Worm (Caenorhabditis elegans) whole organism, midembryonic: ENCODE data around the gene scl-11.

Experiments used
- T22C8.4 ChIP-seq: fragments of 200-800 bp; sonication (Bioruptor generic); IDR thresholded peaks from 2 replicates; pipeline ENCODE4 v1.3.6; 2022; ENCODE audit warnings: missing genetic modification characterization, missing compliant biosample characterization
- cog-1 ChIP-seq: sonication (generic microtip); optimal IDR thresholded peaks from 2 replicates; lab custom pipeline; 2016; ENCODE audit warnings: missing genetic modification characterization, missing compliant biosample characterization
- flt-1 ChIP-seq: fragments of 200-800 bp; sonication (Bioruptor generic); IDR thresholded peaks from 2 replicates; pipeline ENCODE4 v1.3.6; 2022; ENCODE audit warnings: missing genetic modification characterization, missing compliant biosample characterization
- klf-2 ChIP-seq: fragments of 200-800 bp; sonication (Bioruptor generic); conservative IDR thresholded peaks from 2 replicates; pipeline ENCODE4 v1.3.6; 2022; ENCODE audit warnings: missing genetic modification reagents, missing genetic modification characterization, missing compliant biosample characterization
- med-1 ChIP-seq: sonication (generic microtip); optimal IDR thresholded peaks from 2 replicates; lab custom pipeline; 2017; ENCODE audit warnings: missing genetic modification characterization, mild to moderate bottlenecking, missing compliant biosample characterization, antibody characterized with exemption, missing genetic modification reagents; ENCODE audit not compliant: insufficient read depth
- ref-1 ChIP-seq: fragments of 200-800 bp; sonication (Bioruptor generic); conservative IDR thresholded peaks from 2 replicates; pipeline ENCODE4 v1.3.6; 2022; ENCODE audit warnings: missing genetic modification reagents, missing genetic modification characterization, missing compliant biosample characterization
- tab-1 ChIP-seq: fragments of 200-800 bp; sonication (Bioruptor generic); IDR thresholded peaks from 2 replicates; pipeline ENCODE4 v1.3.6; 2022; ENCODE audit warnings: missing genetic modification characterization, missing compliant biosample characterization
- ztf-23 ChIP-seq: fragments of 200-800 bp; sonication (Bioruptor generic); IDR thresholded peaks from 2 replicates; pipeline ENCODE4 v1.3.6; 2022; ENCODE audit warnings: missing genetic modification reagents, missing genetic modification characterization, missing compliant biosample characterization
- ztf-29 ChIP-seq: fragments of 200-800 bp; sonication (Bioruptor generic); IDR thresholded peaks from 2 replicates; pipeline ENCODE4 v1.3.6; 2022; ENCODE audit warnings: missing genetic modification reagents, missing genetic modification characterization, missing compliant biosample characterization

scl-11 gene

ce11 chrIV:13093677-13094076 is 42.5 kb downstream of the scl-11 start, which contains the start of the genes prcc-1 and C39E9.12:
Gene prcc-1 (minus strand): TSS chrIV:13093795.
Gene C39E9.12 (plus strand): TSS chrIV:13094007.
- TF ChIP-seq T22C8.4 (GFP tag; lab: Robert Waterston, UW) = peak; percentile 75
- TF ChIP-seq klf-2 (GFP tag; lab: Robert Waterston, UW) = no peak

ce11 chrIV:13095462-13095861 is 44.3 kb downstream of the scl-11 start, which contains the start of gene rfc-3:
Gene rfc-3 (plus strand): TSS chrIV:13095762.
- no peak for TF ChIP-seq T22C8.4 (GFP tag; lab: Robert Waterston, UW)
- no peak for TF ChIP-seq flt-1
- TF ChIP-seq ztf-23 (GFP tag; lab: Robert Waterston, UW) = no peak
- no peak for TF ChIP-seq ref-1 (GFP tag; lab: Robert Waterston, UW)
- no peak for TF ChIP-seq ztf-29
- TF ChIP-seq med-1 (GFP tag; lab: Kevin White, UChicago) = no peak
- no peak for TF ChIP-seq klf-2 (GFP tag; lab: Robert Waterston, UW)
- TF ChIP-seq cog-1 (tag; lab: Kevin White, UChicago) = no peak
- no peak for TF ChIP-seq tab-1 (GFP tag; lab: Robert Waterston, UW)

DNA sequence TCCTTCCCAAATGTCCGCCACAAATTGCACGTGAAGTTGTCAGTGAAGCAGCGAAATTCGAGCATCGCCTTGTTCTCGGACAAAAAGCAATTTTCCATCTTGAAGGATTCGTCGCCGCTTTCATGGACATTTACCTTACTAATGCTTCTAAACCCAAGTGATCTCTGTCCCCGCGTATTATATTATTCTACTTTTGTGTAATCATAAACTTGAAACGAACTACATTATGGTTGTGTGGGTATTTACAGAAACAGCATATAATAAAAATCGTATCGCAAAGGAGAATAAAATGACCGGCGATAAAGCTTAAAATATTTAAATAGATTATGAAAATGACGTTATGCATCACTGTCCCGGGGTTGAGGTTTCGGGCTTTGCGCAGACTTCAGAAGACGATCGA is 45.6 kb downstream of the scl-11 start:
- TF ChIP-seq klf-2 (GFP tag; lab: Robert Waterston, UW) (no peak), ref-1 (GFP tag; lab: Robert Waterston, UW) (no peak), flt-1 (no peak), med-1 (GFP tag; lab: Kevin White, UChicago) (no peak), cog-1 (tag; lab: Kevin White, UChicago) (no peak), T22C8.4 (GFP tag; lab: Robert Waterston, UW) (no peak), ztf-23 (GFP tag; lab: Robert Waterston, UW) (no peak)

- TF ChIP-seq cog-1 (tag; lab: Kevin White, UChicago) (peak; percentile 42), med-1 (GFP tag; lab: Kevin White, UChicago) (no peak)
Measured at ce11 chrIV:13098652-13099051, 47.5 kb downstream of the scl-11 start, which contains the start of the genes dli-1, tin-9.2 and exos-4.1. Gene dli-1 (minus strand): TSS chrIV:13098792. Gene tin-9.2 (plus strand): TSS chrIV:13098995. Gene exos-4.1 (plus strand): TSS chrIV:13098999.

DNA sequence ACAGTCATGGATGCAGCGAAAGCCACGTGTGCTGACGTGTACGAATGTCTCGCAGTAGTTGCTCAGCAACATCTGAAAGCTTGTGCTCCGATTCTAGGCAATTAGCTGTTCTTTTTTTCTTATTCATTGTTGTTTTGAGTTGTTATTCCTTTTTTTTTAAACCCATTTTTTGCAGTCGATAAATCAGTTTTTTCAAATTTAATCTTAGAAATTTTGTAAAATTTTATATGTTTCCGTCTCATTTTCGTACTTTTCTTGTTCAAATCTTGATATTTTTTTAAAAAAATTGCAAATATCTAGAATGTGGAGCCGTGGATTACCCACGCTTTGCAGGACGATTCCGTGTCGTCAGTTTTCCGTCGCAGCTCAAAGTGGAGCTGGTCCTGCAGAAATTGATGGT is 49.2 kb downstream of the scl-11 start, which contains the start of gene fask-1:
fask-1 (plus strand) TSS at position 301 of the 400 bp plus-strand sequence.
- TF ChIP-seq ztf-29 (no peak), tab-1 (GFP tag; lab: Robert Waterston, UW) (no peak), cog-1 (tag; lab: Kevin White, UChicago) (no peak), ref-1 (GFP tag; lab: Robert Waterston, UW) (no peak), T22C8.4 (GFP tag; lab: Robert Waterston, UW) (no peak), med-1 (GFP tag; lab: Kevin White, UChicago) (no peak), klf-2 (GFP tag; lab: Robert Waterston, UW) (no peak), ztf-23 (GFP tag; lab: Robert Waterston, UW) (no peak), flt-1 (no peak)
